Fruit fly (Drosophila melanogaster): Measurements from ENCODE around the gene Ant2.
A peak's percentile ranks its signal among the peaks of the same experiment; 100 is the strongest.

Ant2 gene

dm6 chrX:10787352-10787751 is 645 bp upstream of the Ant2 start:
- TF ChIP-seq CG6792 (GFP tag; optimal IDR thresholded peaks at IDR 0.05): no peak
- TF ChIP-seq CG10631 (GFP tag; optimal IDR thresholded peaks at IDR 0.05): no peak
- TF ChIP-seq CG8319 (GFP tag; optimal IDR thresholded peaks at IDR 0.05): no peak
- no peak for TF ChIP-seq Eip75B (GFP tag; optimal IDR thresholded peaks at IDR 0.05)
- no peak for TF ChIP-seq fkh (GFP tag; optimal IDR thresholded peaks at IDR 0.05)
- no peak for TF ChIP-seq net (GFP tag; optimal IDR thresholded peaks at IDR 0.05)
- no peak for TF ChIP-seq CG4318 (GFP tag; optimal IDR thresholded peaks at IDR 0.05)
- TF ChIP-seq Gug (GFP tag; IDR thresholded peaks at IDR 0.05): no peak
- no peak for TF ChIP-seq CG6276 (GFP tag; optimal IDR thresholded peaks at IDR 0.05)
- no peak for TF ChIP-seq Lpt (GFP tag; optimal IDR thresholded peaks at IDR 0.05)
- no peak for TF ChIP-seq Met (GFP tag; optimal IDR thresholded peaks at IDR 0.05)
- TF ChIP-seq CG8119 (GFP tag; IDR thresholded peaks at IDR 0.05): no peak

dm6 chrX:10785920-10786361 is 766 bp downstream of the Ant2 start:
- TF ChIP-seq esn (GFP tag; optimal IDR thresholded peaks at IDR 0.05) (peak; percentile 4), Eip78C (GFP tag) (peak; percentile 53), CG3919 (GFP tag; optimal IDR thresholded peaks at IDR 0.05) (peak; percentile 26), vri (GFP tag; optimal IDR thresholded peaks at IDR 0.05) (peak; percentile 76), achi (GFP tag; optimal IDR thresholded peaks at IDR 0.05) (no peak), CG6163 (GFP tag; IDR thresholded peaks at IDR 0.05) (no peak), dsx (GFP tag; optimal IDR thresholded peaks at IDR 0.05; ENCODE audit: poor library complexity, severe bottlenecking) (peak; percentile 56), Sox102F (GFP tag; optimal IDR thresholded peaks at IDR 0.05) (peak; percentile 32), Met (GFP tag; optimal IDR thresholded peaks at IDR 0.05) (peak; percentile 34), CG6854 (GFP tag; optimal IDR thresholded peaks at IDR 0.05) (peak; percentile 27)

dm6 chrX:10784812-10785638 is 1.7 kb downstream of the Ant2 start:
- no peak for TF ChIP-seq CG9139 (GFP tag; optimal IDR thresholded peaks at IDR 0.05)
- peak; percentile 20 for TF ChIP-seq CG4318 (GFP tag; optimal IDR thresholded peaks at IDR 0.05)
- TF ChIP-seq CG8119 (GFP tag; IDR thresholded peaks at IDR 0.05): peak; percentile 29; the same call in 1 of the 3 replicates
- peak; percentile 13 for TF ChIP-seq Hr4 (GFP tag; optimal IDR thresholded peaks at IDR 0.05)
- TF ChIP-seq Eip78C (GFP tag): peak; percentile 47
- no peak for TF ChIP-seq CG11902 (GFP tag; optimal IDR thresholded peaks at IDR 0.05)
- no peak for TF ChIP-seq CG6792 (GFP tag; optimal IDR thresholded peaks at IDR 0.05)
- TF ChIP-seq esn (GFP tag; optimal IDR thresholded peaks at IDR 0.05): no peak
- peak; percentile 20 for TF ChIP-seq OdsH (GFP tag; optimal IDR thresholded peaks at IDR 0.05)
- TF ChIP-seq fkh (GFP tag; optimal IDR thresholded peaks at IDR 0.05): no peak
- TF ChIP-seq CG15336 (GFP tag; IDR thresholded peaks at IDR 0.05): no peak
- TF ChIP-seq cyc (GFP tag; optimal IDR thresholded peaks at IDR 0.05): no peak
- TF ChIP-seq CG7368 (GFP tag; optimal IDR thresholded peaks at IDR 0.05): no peak
- TF ChIP-seq lz (GFP tag; optimal IDR thresholded peaks at IDR 0.05): no peak
- no peak for TF ChIP-seq dac (GFP tag; optimal IDR thresholded peaks at IDR 0.05)
- no peak for TF ChIP-seq topi (GFP tag; optimal IDR thresholded peaks at IDR 0.05)
- no peak for TF ChIP-seq CG6854 (GFP tag; optimal IDR thresholded peaks at IDR 0.05)
- no peak for TF ChIP-seq fd85E (GFP tag; optimal IDR thresholded peaks at IDR 0.05)
- no peak for TF ChIP-seq pdm3 (GFP tag; optimal IDR thresholded peaks at IDR 0.05)
- no peak for TF ChIP-seq CG10631 (GFP tag; optimal IDR thresholded peaks at IDR 0.05)
- TF ChIP-seq CG32006 (GFP tag; optimal IDR thresholded peaks at IDR 0.05): peak; percentile 49
- TF ChIP-seq Met (GFP tag; optimal IDR thresholded peaks at IDR 0.05): no peak
- TF ChIP-seq Sox14 (GFP tag; optimal IDR thresholded peaks at IDR 0.05): no peak
- TF ChIP-seq CG34406 (GFP tag; optimal IDR thresholded peaks at IDR 0.05): no peak
- no peak for TF ChIP-seq Lpt (GFP tag; optimal IDR thresholded peaks at IDR 0.05)
- peak; percentile 19 for TF ChIP-seq CG11762 (GFP tag; optimal IDR thresholded peaks at IDR 0.05; ENCODE audit: insufficient read depth)
- peak; percentile 77 for TF ChIP-seq vri (GFP tag; optimal IDR thresholded peaks at IDR 0.05)
- TF ChIP-seq eg (GFP tag; IDR thresholded peaks at IDR 0.05): no peak

All from whole organism, prepupa.